Worm (Caenorhabditis elegans): ENCODE data around the gene srh-16.
A peak's percentile ranks its signal among the peaks of the same experiment; 100 is the strongest.

ce11 chrV:12303453-12304077 lies 11.9 kb downstream of the srh-16 start:
- peak; percentile 93 for TF ChIP-seq ceh-30 (tag; optimal IDR thresholded peaks at IDR 0.05)
- peak; percentile 99 for TF ChIP-seq fax-1 (tag; optimal IDR thresholded peaks at IDR 0.05)
- peak; percentile 99 for TF ChIP-seq pqm-1 (tag; optimal IDR thresholded peaks at IDR 0.05)
- TF ChIP-seq ama-1 (optimal IDR thresholded peaks at IDR 0.05) = peak; percentile 80
- no peak for TF ChIP-seq nhr-11 (tag; optimal IDR thresholded peaks at IDR 0.05)
- peak; percentile 99 for TF ChIP-seq ceh-18 (tag; optimal IDR thresholded peaks at IDR 0.05)
- peak; percentile 99 for TF ChIP-seq lim-6 (tag; optimal IDR thresholded peaks at IDR 0.05)
- TF ChIP-seq ets-4 (tag; optimal IDR thresholded peaks at IDR 0.05) = peak; percentile 98
- peak; percentile 99 for TF ChIP-seq dmd-4 (tag; optimal IDR thresholded peaks at IDR 0.05; ENCODE audit: borderline replicate concordance)
- peak; percentile 98 for TF ChIP-seq C08G9.2 (tag; optimal IDR thresholded peaks at IDR 0.05)
- peak; percentile 100 for TF ChIP-seq T23F11.4 (GFP tag; optimal IDR thresholded peaks at IDR 0.05)
- TF ChIP-seq rnt-1 (tag; optimal IDR thresholded peaks at IDR 0.05) = peak; percentile 99

All from whole organism, late embryonic.